Worm (Caenorhabditis elegans): ENCODE results near the gene asm-1.

Gene asm-1

ce11 chrII:6951250-6951806 lies 41.5 kb downstream of the asm-1 start, which contains the start of the genes malt-1 and ceh-38 (continued):
- TF ChIP-seq lin-29 (GFP tag; IDR thresholded peaks at IDR 0.05): peak; percentile 34; the same call in 1 of the 2 replicates
- peak; percentile 66 for TF ChIP-seq tra-1 (GFP tag; IDR thresholded peaks at IDR 0.05)
- TF ChIP-seq unc-62 (GFP tag; optimal IDR thresholded peaks at IDR 0.05 in 1 of 2): peak in 1 of 2 experiments; percentile 100
- TF ChIP-seq unc-62 (tag; optimal IDR thresholded peaks at IDR 0.05): no peak
- TF ChIP-seq nhr-76 (tag; optimal IDR thresholded peaks at IDR 0.05): no peak
- TF ChIP-seq hmg-1.1 (GFP tag; IDR thresholded peaks at IDR 0.05): peak; percentile 96
- no peak for TF ChIP-seq zip-11 (GFP tag; IDR thresholded peaks at IDR 0.05)
- peak; percentile 77 for TF ChIP-seq zip-2 (tag; optimal IDR thresholded peaks at IDR 0.05)
- TF ChIP-seq nhr-25 (tag; optimal IDR thresholded peaks at IDR 0.05; ENCODE audit: borderline replicate concordance, insufficient read depth): peak; percentile 81
- TF ChIP-seq pqm-1 (tag; optimal IDR thresholded peaks at IDR 0.05): peak; percentile 44
- peak; percentile 88 for TF ChIP-seq T20F7.1 (GFP tag; optimal IDR thresholded peaks at IDR 0.05)
- no peak for TF ChIP-seq ceh-62 (tag; optimal IDR thresholded peaks at IDR 0.05)
- TF ChIP-seq nhr-102 (tag; optimal IDR thresholded peaks at IDR 0.05): peak; percentile 78
- TF ChIP-seq hif-1 (tag; optimal IDR thresholded peaks at IDR 0.05): peak; percentile 35 to 84
- peak; percentile 45; the same call in 1 of the 2 replicates for TF ChIP-seq egl-43 (GFP tag; IDR thresholded peaks at IDR 0.05)
- peak; percentile 43 for TF ChIP-seq fos-1 (tag; optimal IDR thresholded peaks at IDR 0.05)
- peak; percentile 82 for TF ChIP-seq php-3 (GFP tag; IDR thresholded peaks at IDR 0.05)
- no peak for TF ChIP-seq set-16 (GFP tag; IDR thresholded peaks at IDR 0.05)
- TF ChIP-seq nhr-42 (GFP tag; IDR thresholded peaks at IDR 0.05): 0 out of 2 replicates have a peak, but pooled peaks have one; percentile 45
- TF ChIP-seq daf-8 (GFP tag; IDR thresholded peaks at IDR 0.05): no peak

ce11 chrII:6955084-6955697 lies 45.3 kb downstream of the asm-1 start:
- TF ChIP-seq spr-3 (GFP tag; optimal IDR thresholded peaks at IDR 0.05) (no peak), mes-2 (tag; optimal IDR thresholded peaks at IDR 0.05; ENCODE audit: poor library complexity, severe bottlenecking) (no peak), ztf-7 (tag; optimal IDR thresholded peaks at IDR 0.05) (no peak), aha-1 (tag) (peak; percentile 92), pha-4 (GFP tag; IDR thresholded peaks at IDR 0.05) (no peak), pha-4 (tag; optimal IDR thresholded peaks at IDR 0.05) (no peak), nhr-25 (tag; optimal IDR thresholded peaks at IDR 0.05; ENCODE audit: borderline replicate concordance, insufficient read depth) (no peak), arid-1 (GFP tag; conservative IDR thresholded peaks at IDR 0.05) (peak; percentile 35; the same call in 1 of the 2 replicates), mxl-2 (GFP tag; conservative IDR thresholded peaks at IDR 0.05) (no peak), snpc-4 (tag; optimal IDR thresholded peaks at IDR 0.05) (no peak), unc-130 (GFP tag; optimal IDR thresholded peaks at IDR 0.05) (no peak), nhr-237 (tag; optimal IDR thresholded peaks at IDR 0.05) (no peak), mdl-1 (tag; optimal IDR thresholded peaks at IDR 0.05) (no peak), F49E8.2 (tag; optimal IDR thresholded peaks at IDR 0.05; ENCODE audit: borderline replicate concordance) (no peak), lin-1 (GFP tag; IDR thresholded peaks at IDR 0.05) (no peak), ceh-62 (tag; optimal IDR thresholded peaks at IDR 0.05) (no peak), dmd-8 (GFP tag; IDR thresholded peaks at IDR 0.05) (no peak), madf-5 (GFP tag; IDR thresholded peaks at IDR 0.05) (no peak), mep-1 (tag; optimal IDR thresholded peaks at IDR 0.05) (no peak), daf-8 (GFP tag; IDR thresholded peaks at IDR 0.05) (no peak), nhr-111 (GFP tag; optimal IDR thresholded peaks at IDR 0.05) (no peak), lim-7 (GFP tag; IDR thresholded peaks at IDR 0.05) (no peak), hlh-11 (tag; optimal IDR thresholded peaks at IDR 0.05) (no peak), sdz-12 (GFP tag; optimal IDR thresholded peaks at IDR 0.05) (no peak), egl-27 (tag; optimal IDR thresholded peaks at IDR 0.05) (no peak), hlh-30 (tag; optimal IDR thresholded peaks at IDR 0.05; ENCODE audit: insufficient read depth) (no peak), tra-1 (GFP tag; IDR thresholded peaks at IDR 0.05) (no peak), nhr-6 (tag; optimal IDR thresholded peaks at IDR 0.05) (no peak), dpl-1 (GFP tag; optimal IDR thresholded peaks at IDR 0.05) (no peak), mxl-3 (GFP tag; optimal IDR thresholded peaks at IDR 0.05) (no peak), unc-39 (tag; optimal IDR thresholded peaks at IDR 0.05) (no peak), dve-1 (tag; optimal IDR thresholded peaks at IDR 0.05; ENCODE audit: insufficient read depth) (peak; percentile 10), lin-38 (GFP tag; IDR thresholded peaks at IDR 0.05) (peak; percentile 14; the same call in 1 of the 2 replicates)
